Worm (Caenorhabditis elegans) whole organism, young adult: ENCODE data around the gene F49E10.4.

Experiments used
- F57A8.1 ChIP-seq: fragments of 200-800 bp; sonication (Bioruptor generic); optimal IDR thresholded peaks from 2 replicates; lab custom pipeline; 2018; ENCODE audit warnings: mild to moderate bottlenecking, missing genetic modification characterization, moderate library complexity, missing compliant biosample characterization
- chd-7 ChIP-seq: sonication (generic microtip); optimal IDR thresholded peaks from 2 replicates; lab custom pipeline; 2016; ENCODE audit warnings: mild to moderate bottlenecking, missing genetic modification characterization, moderate library complexity, missing compliant biosample characterization
- efl-1 ChIP-seq: fragments of 150-350 bp; optimal IDR thresholded peaks from 2 replicates; lab custom pipeline; 2014; ENCODE audit warnings: missing biosample characterization, missing genetic modification reagents, missing genetic modification characterization
- him-1 ChIP-seq: sonication (generic microtip); optimal IDR thresholded peaks from 2 replicates; lab custom pipeline; 2016; ENCODE audit warnings: missing genotype, missing genetic modification reagents, missing genetic modification characterization, missing compliant biosample characterization
- lin-35 ChIP-seq, 3 experiments: fragments of 150-350 bp in 2 of 3; sonication (generic microtip) in 1 of 3; optimal IDR thresholded peaks; 2 replicates each; lab custom pipeline; 2014 to 2018; ENCODE audit warnings: missing biosample characterization in 3 of 3, missing genetic modification characterization in 3 of 3, missing genetic modification reagents in 3 of 3
- nhr-80 ChIP-seq: sonication (generic microtip); optimal IDR thresholded peaks from 2 replicates; lab custom pipeline; 2016; ENCODE audit warnings: missing genetic modification characterization, missing compliant biosample characterization
- pha-4 ChIP-seq: fragments of 150-350 bp; sonication (generic microtip); optimal IDR thresholded peaks from 2 replicates; lab custom pipeline; 2014; ENCODE audit warnings: missing biosample characterization, missing genetic modification reagents, missing genetic modification characterization
- snpc-4 ChIP-seq, 5 experiments: fragments of 150-350 bp in 1 of 5; sonication (generic microtip) in 4 of 5; optimal IDR thresholded peaks; 2 replicates each; lab custom pipeline; 2014 to 2018; ENCODE audit warnings: missing genetic modification characterization in 5 of 5, missing biosample characterization in 3 of 5, antibody characterized with exemption in 2 of 5, mild to moderate bottlenecking in 2 of 5, missing compliant biosample characterization in 2 of 5, missing genotype in 2 of 5, moderate library complexity in 2 of 5, missing genetic modification reagents in 1 of 5
- tbx-9 ChIP-seq: sonication (generic microtip); optimal IDR thresholded peaks from 2 replicates; lab custom pipeline; 2016; ENCODE audit warnings: borderline replicate concordance, missing genetic modification characterization, inconsistent platforms, missing compliant biosample characterization
- unc-62 ChIP-seq: fragments of 150-350 bp; optimal IDR thresholded peaks from 2 replicates; lab custom pipeline; 2014; ENCODE audit warnings: missing biosample characterization, missing genetic modification reagents, missing genetic modification characterization
- zfh-2 ChIP-seq: fragments of 200-800 bp; sonication (Bioruptor generic); conservative IDR thresholded peaks from 2 replicates; pipeline ENCODE4 v1.3.6; 2022; ENCODE audit warnings: missing genetic modification reagents, missing genetic modification characterization, missing compliant biosample characterization

DNA sequence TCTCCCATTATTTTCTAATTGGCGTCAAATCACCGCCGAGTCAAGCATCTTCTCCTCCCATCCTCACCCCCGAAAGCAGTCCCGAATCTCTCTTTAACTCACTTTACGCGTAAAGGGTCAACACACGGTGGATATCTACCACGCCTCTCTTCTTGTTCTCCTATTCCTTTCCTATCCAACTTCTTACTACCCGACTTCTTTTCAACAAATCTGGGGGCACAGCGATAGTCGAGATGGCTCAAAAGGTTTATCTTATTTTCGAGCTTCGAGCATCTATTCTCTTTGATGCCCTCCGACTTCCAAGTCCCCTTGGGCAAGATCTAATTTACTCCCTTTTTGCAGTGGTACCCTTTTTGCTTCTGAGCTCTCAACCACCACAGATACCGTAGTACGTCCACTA lies 16.5 kb upstream of the F49E10.4 start:
- no peak for TF ChIP-seq unc-62 (GFP tag; lab: Kevin White, UChicago)
- TF ChIP-seq tbx-9 (tag; lab: Kevin White, UChicago): no peak
- TF ChIP-seq efl-1 (GFP tag; lab: Kevin White, UChicago): no peak
- TF ChIP-seq F57A8.1 (GFP tag; lab: Kevin White, UChicago): no peak
- no peak for TF ChIP-seq pha-4 (tag; lab: Kevin White, UChicago)
- no peak for TF ChIP-seq snpc-4 (GFP tag; optimal IDR thresholded peaks at IDR 0.05; lab: Kevin White, UChicago)
- TF ChIP-seq snpc-4 (tag; optimal IDR thresholded peaks at IDR 0.05; lab: Kevin White, UChicago): no peak
- no peak for TF ChIP-seq him-1
- TF ChIP-seq zfh-2: no peak
- no peak for TF ChIP-seq nhr-80
- TF ChIP-seq chd-7: no peak
- no peak for TF ChIP-seq lin-35 (GFP tag; optimal IDR thresholded peaks at IDR 0.05; lab: Kevin White, UChicago)
